Worm (Caenorhabditis elegans): ENCODE results near the gene cnp-2.

DNA sequence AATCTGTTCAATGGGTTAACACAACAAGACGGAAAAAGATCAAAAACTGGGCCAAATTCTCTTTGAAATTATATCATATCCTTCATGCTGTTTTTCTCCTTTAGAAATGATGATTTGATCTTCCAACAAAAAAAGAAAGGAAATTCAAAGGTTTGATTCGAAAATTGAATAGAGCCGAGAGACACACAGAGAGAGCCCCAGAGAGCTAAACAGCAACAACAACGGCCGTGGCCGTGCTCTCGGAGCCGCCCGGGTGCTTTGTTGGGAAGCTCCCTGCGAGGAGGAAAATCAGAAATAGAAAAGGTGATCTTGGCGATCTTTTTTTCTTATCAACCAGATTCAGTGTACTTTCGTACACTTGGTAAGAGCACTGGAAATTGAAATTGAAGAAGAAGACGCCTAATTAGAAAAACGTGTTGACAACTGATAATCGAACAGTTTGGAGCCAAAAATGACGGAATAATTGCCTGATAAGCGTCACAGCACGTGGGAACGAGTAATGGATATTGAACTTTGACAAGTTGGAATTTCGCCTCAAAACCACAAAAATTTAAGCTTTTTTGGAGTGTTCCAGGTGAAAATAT lies 36.7 kb downstream of the cnp-2 start:
- TF ChIP-seq ZK546.5 (tag; optimal IDR thresholded peaks at IDR 0.05) (no peak), lin-13 (GFP tag; optimal IDR thresholded peaks at IDR 0.05) (peak; percentile 25), ztf-11 (tag; optimal IDR thresholded peaks at IDR 0.05) (no peak), unc-39 (tag; optimal IDR thresholded peaks at IDR 0.05) (no peak), sma-9 (GFP tag; optimal IDR thresholded peaks at IDR 0.05) (peak; percentile 50), sma-9 (tag; optimal IDR thresholded peaks at IDR 0.05) (no peak), ceh-16 (tag; optimal IDR thresholded peaks at IDR 0.05) (no peak), unc-62 (GFP tag; optimal IDR thresholded peaks at IDR 0.05) (no peak), sem-4 (tag; optimal IDR thresholded peaks at IDR 0.05) (no peak), nhr-12 (tag; optimal IDR thresholded peaks at IDR 0.05) (no peak), nhr-237 (tag; optimal IDR thresholded peaks at IDR 0.05) (no peak), alr-1 (tag; optimal IDR thresholded peaks at IDR 0.05) (no peak), nhr-23 (tag; optimal IDR thresholded peaks at IDR 0.05) (no peak)

Data from whole organism, L2 larva.